Fruit fly (Drosophila melanogaster) whole organism: Measurements from ENCODE around the gene CycT.

Experiments
- CG8478 ChIP-seq: fragments of >200 bp; optimal IDR thresholded peaks from 2 replicates; lab custom pipeline; 2018; ENCODE audit warnings: inconsistent platforms
- Dll ChIP-seq: fragments of >200 bp; optimal IDR thresholded peaks from 2 replicates; lab custom pipeline; 2017
- EcR ChIP-seq, 2 experiments: fragments of >200 bp; optimal IDR thresholded peaks; 2 replicates each; lab custom pipeline; 2017; ENCODE audit warnings: missing biosample characterization in 2 of 2, missing genetic modification characterization in 2 of 2, missing genetic modification reagents in 2 of 2
- pan ChIP-seq: fragments of >200 bp; optimal IDR thresholded peaks from 2 replicates; lab custom pipeline; 2017
- psq ChIP-seq: fragments of >200 bp; optimal IDR thresholded peaks from 2 replicates; lab custom pipeline; 2017
- usp ChIP-seq: fragments of >200 bp; optimal IDR thresholded peaks from 2 replicates; lab custom pipeline; 2017; ENCODE audit warnings: missing biosample characterization, missing genetic modification characterization, mixed read lengths

CycT gene

dm6 chr3L:17538907-17539306, 18.7 kb downstream of the CycT start:
- no peak for TF ChIP-seq EcR (GFP tag; optimal IDR thresholded peaks at IDR 0.05; lab: Kevin White, UChicago)
- TF ChIP-seq CG8478 (lab: Kevin White, UChicago): no peak
- no peak for TF ChIP-seq Dll (lab: Kevin White, UChicago)
- no peak for TF ChIP-seq usp
- TF ChIP-seq pan (lab: Kevin White, UChicago): no peak

dm6 chr3L:17538250-17538649, 19.3 kb downstream of the CycT start:
- no peak for TF ChIP-seq psq
- TF ChIP-seq usp: no peak
- TF ChIP-seq CG8478 (lab: Kevin White, UChicago): no peak
- no peak for TF ChIP-seq Dll (lab: Kevin White, UChicago)
- TF ChIP-seq EcR (GFP tag; optimal IDR thresholded peaks at IDR 0.05; lab: Kevin White, UChicago): no peak
- TF ChIP-seq pan (lab: Kevin White, UChicago): no peak

- TF ChIP-seq EcR (GFP tag; optimal IDR thresholded peaks at IDR 0.05; lab: Kevin White, UChicago) (no peak), psq (no peak), pan (lab: Kevin White, UChicago) (no peak), CG8478 (lab: Kevin White, UChicago) (no peak), Dll (lab: Kevin White, UChicago) (no peak), usp (no peak)
Observed at dm6 chr3L:17535768-17536167, 21.8 kb downstream of the CycT start.

- TF ChIP-seq pan (lab: Kevin White, UChicago) (no peak), CG8478 (lab: Kevin White, UChicago) (no peak), Dll (lab: Kevin White, UChicago) (no peak), EcR (GFP tag; optimal IDR thresholded peaks at IDR 0.05; lab: Kevin White, UChicago) (no peak), psq (no peak)
Observed at dm6 chr3L:17534396-17534795, 23.2 kb downstream of the CycT start.

dm6 chr3L:17533745-17534144, 23.8 kb downstream of the CycT start:
- TF ChIP-seq CG8478 (lab: Kevin White, UChicago): no peak
- TF ChIP-seq Dll (lab: Kevin White, UChicago): no peak
- TF ChIP-seq EcR (GFP tag; optimal IDR thresholded peaks at IDR 0.05; lab: Kevin White, UChicago): no peak
- TF ChIP-seq pan (lab: Kevin White, UChicago): no peak
- no peak for TF ChIP-seq psq
- TF ChIP-seq usp: no peak

DNA sequence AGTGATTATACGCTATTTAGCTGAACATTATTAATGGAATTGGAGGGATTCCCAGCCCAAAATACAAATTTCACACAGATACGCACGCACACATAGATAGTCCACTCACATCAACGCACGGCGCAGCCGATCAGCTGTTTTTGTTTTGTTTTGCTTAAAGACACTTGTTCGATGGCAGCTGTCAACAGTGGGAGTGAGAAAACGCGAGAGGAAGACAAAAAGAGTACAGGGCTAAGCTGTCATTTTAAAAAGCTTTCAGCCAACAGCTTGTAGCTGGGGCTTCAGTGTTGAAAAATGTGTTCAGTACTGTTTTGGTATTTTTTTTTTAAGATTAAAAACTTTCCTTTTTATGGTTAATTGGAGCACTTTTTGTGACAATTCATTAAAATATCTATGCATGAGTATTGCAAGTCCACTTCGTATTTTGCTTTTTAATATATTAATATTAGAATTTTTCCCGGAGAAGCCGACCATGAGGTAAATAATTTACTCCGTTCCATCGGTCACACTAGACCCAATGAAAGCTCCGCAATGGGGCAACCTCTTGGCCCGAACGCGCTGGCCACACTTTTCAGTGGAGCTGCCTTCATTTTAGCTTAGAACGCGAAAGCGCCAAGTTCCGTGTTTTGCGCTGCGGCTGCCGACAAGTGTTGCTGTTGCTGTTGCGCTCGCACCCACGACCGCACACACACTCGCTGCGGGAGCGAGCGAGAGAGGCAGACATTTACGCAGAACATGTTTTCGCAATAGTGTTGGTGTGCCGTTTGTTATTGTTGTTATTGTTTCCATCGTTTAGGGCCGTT, 24.5 kb downstream of the CycT start:
- TF ChIP-seq EcR (GFP tag; optimal IDR thresholded peaks at IDR 0.05; lab: Kevin White, UChicago) (no peak), CG8478 (lab: Kevin White, UChicago) (peak; percentile 57)

dm6 chr3L:17532197-17532596, 25.4 kb downstream of the CycT start:
- no peak for TF ChIP-seq Dll (lab: Kevin White, UChicago)
- no peak for TF ChIP-seq psq
- no peak for TF ChIP-seq usp
- no peak for TF ChIP-seq pan (lab: Kevin White, UChicago)
- TF ChIP-seq CG8478 (lab: Kevin White, UChicago): no peak
- TF ChIP-seq EcR (GFP tag; optimal IDR thresholded peaks at IDR 0.05; lab: Kevin White, UChicago): no peak

dm6 chr3L:17531397-17531796, 26.2 kb downstream of the CycT start:
- TF ChIP-seq CG8478 (lab: Kevin White, UChicago) (no peak), pan (lab: Kevin White, UChicago) (no peak), Dll (lab: Kevin White, UChicago) (no peak), usp (no peak), psq (no peak), EcR (GFP tag; optimal IDR thresholded peaks at IDR 0.05; lab: Kevin White, UChicago) (no peak)

DNA sequence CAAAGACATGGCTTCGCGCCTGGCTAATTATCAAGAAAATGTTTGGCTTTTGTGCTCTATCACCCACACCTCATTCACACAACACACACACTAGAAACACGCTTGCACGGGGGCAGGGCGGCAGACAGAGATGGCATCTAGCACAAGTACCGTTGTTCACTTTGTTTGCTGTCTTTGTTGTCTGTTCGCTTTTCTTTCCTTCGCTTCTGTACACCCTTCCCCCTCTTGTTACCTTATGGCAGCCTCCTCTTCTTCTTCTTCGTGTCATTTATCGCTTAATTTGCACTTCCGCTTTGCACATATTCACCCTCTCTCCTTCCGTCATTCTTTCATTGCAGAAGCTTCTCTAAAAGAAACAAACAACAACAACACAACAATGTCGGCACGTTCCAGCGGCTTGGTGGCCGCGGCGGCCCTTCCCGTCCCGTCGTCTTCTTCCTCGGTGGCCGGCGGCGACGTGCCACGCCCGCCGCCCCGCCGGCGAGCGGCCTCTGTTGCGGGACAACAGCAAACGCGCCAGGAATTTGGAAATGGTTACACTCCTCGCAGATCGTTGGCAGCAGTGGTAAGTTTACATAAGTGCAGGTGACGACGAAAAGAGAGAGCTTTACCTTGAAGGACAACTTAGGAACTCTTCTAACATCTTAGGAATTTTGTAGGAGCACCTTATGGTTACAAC, 27.0 kb downstream of the CycT start:
- no peak for TF ChIP-seq psq

- TF ChIP-seq EcR (GFP tag; optimal IDR thresholded peaks at IDR 0.05; lab: Kevin White, UChicago) (no peak), usp (no peak), psq (no peak), CG8478 (lab: Kevin White, UChicago) (no peak), Dll (lab: Kevin White, UChicago) (no peak), pan (lab: Kevin White, UChicago) (no peak)
Observed at dm6 chr3L:17529511-17530194, 27.9 kb downstream of the CycT start, which contains the start of the genes Edc3 and Nedd4. TSS of gene Edc3 (minus strand) at chr3L:17529861. TSS of gene Nedd4 (plus strand) at chr3L:17530081.

- TF ChIP-seq usp (no peak), CG8478 (lab: Kevin White, UChicago) (no peak), Dll (lab: Kevin White, UChicago) (no peak), pan (lab: Kevin White, UChicago) (no peak), EcR (GFP tag; optimal IDR thresholded peaks at IDR 0.05; lab: Kevin White, UChicago) (no peak), psq (no peak)
Observed at dm6 chr3L:17513893-17514616, 43.5 kb downstream of the CycT start, which contains the start of the genes U4-U6-60K and CG7564. TSS of gene U4-U6-60K (minus strand) at chr3L:17513912. TSS of gene CG7564 (plus strand) at chr3L:17514298.
